Fruit fly (Drosophila melanogaster) S2 (cell line): ENCODE measurements around the gene VhaPPA1-2.

Source experiments
- CG8478 ChIP-seq: fragments of >200 bp; optimal IDR thresholded peaks from 2 replicates; lab custom pipeline; 2018
- CTCF ChIP-seq, 2 experiments: fragments of >200 bp; optimal IDR thresholded peaks; 2 replicates each; lab custom pipeline; 2018

DNA sequence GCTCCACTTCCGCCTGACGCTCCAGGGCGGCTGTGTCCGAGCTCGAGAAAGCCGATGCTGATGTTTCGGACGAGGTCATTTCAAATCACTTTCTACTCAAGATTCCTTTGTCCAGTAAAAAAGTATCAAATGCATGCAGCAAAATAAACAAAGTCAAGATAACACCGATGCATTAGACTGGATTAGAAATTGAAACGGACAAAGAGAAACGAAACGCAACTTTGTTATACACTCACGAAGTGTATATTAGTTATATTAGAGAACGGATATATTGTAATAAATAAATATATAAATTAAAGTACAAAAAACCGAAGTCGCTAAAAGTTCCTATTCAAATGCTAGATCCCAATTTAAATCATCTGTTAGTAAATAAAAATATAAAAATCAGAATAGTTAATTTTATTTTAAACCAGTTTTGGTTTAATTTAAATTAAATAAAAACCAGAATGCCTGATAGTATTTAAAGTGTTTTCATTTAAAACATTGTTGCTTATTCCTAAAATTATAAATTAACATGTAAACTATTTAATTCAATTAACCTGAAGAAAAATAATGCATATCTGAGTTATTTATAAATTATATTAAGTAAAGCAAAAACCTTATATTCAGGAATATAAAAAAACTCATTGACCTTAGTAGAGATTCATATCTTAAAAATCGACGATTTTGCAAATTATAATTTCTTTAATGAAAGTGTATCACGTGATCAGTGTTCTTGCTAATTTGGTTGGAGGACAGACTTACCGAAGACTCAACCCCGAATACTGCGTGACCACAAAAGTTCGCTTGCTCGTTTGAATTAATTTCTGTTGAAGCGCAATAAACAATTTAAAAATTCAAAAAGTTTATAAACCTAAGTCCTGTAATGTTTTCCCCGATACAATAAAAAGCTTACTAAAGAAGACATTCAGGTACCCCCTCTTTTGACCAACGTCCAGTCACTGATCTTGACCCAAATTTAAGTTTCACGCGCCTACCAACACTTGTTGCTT, 6.0 kb downstream of the VhaPPA1-2 start, which contains the start of gene Dph2:
- TF ChIP-seq CTCF (optimal IDR thresholded peaks at IDR 0.05; lab: Kevin White, UChicago) (peak; percentile 5 to 50), CG8478 (lab: Kevin White, UChicago) (no peak)
